Worm (Caenorhabditis elegans) whole organism, mixed stage, embryonic: ENCODE data around the gene Y6G8.14.

Source experiments
- ceh-83 ChIP-seq: fragments of 200-800 bp; sonication (Bioruptor generic); optimal IDR thresholded peaks from 2 replicates; lab custom pipeline; 2018; ENCODE audit warnings: mild to moderate bottlenecking, missing genetic modification characterization, missing compliant biosample characterization
- elt-3 ChIP-seq: fragments of 150-350 bp; optimal IDR thresholded peaks from 2 replicates; lab custom pipeline; 2014; ENCODE audit warnings: missing biosample characterization, missing genetic modification characterization
- nhr-12 ChIP-seq: fragments of 150-350 bp; optimal IDR thresholded peaks from 2 replicates; lab custom pipeline; 2014; ENCODE audit warnings: missing biosample characterization, missing genetic modification characterization
- snpc-4 ChIP-seq: fragments of 150-350 bp; optimal IDR thresholded peaks from 2 replicates; lab custom pipeline; 2014; ENCODE audit warnings: missing biosample characterization, missing genetic modification characterization
- unc-62 ChIP-seq: fragments of 150-350 bp; optimal IDR thresholded peaks from 2 replicates; lab custom pipeline; 2014; ENCODE audit warnings: missing biosample characterization, missing genetic modification reagents, missing genetic modification characterization
- zip-8 ChIP-seq: fragments of 150-350 bp; optimal IDR thresholded peaks from 2 replicates; lab custom pipeline; 2014; ENCODE audit warnings: missing biosample characterization, missing genetic modification characterization
- ztf-11 ChIP-seq: fragments of 150-350 bp; optimal IDR thresholded peaks from 2 replicates; lab custom pipeline; 2014; ENCODE audit warnings: missing biosample characterization, missing genetic modification characterization

DNA sequence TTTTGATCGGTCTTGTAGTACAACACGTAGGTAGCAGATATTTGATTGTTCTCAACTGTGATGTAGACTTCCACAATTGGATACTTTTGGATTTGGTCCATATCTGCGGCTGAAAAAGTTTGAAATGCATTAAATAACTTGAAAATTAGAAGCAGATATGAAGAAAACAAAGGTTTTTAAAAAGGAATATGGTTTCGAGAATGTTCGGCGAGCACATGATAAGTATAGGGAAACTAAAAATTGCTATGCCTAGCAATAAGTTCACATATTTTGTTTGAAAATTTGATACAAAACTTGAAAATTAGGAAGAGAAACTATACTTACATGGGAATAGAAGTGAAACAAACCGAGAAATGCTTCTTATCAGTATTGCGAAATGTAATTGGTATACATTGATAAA is 1.5 kb upstream of the Y6G8.14 start, which contains the start of gene Y6G8.5:
- TF ChIP-seq nhr-12 (no peak), ztf-11 (tag; lab: Kevin White, UChicago) (no peak), unc-62 (no peak), snpc-4 (tag; lab: Kevin White, UChicago) (no peak), elt-3 (no peak), zip-8 (tag; lab: Kevin White, UChicago) (no peak), ceh-83 (GFP tag; lab: Kevin White, UChicago) (no peak)
